Fruit fly (Drosophila melanogaster): ENCODE measurements around the gene CG4709.
A peak's percentile ranks its signal among the peaks of the same experiment; 100 is the strongest.

DNA sequence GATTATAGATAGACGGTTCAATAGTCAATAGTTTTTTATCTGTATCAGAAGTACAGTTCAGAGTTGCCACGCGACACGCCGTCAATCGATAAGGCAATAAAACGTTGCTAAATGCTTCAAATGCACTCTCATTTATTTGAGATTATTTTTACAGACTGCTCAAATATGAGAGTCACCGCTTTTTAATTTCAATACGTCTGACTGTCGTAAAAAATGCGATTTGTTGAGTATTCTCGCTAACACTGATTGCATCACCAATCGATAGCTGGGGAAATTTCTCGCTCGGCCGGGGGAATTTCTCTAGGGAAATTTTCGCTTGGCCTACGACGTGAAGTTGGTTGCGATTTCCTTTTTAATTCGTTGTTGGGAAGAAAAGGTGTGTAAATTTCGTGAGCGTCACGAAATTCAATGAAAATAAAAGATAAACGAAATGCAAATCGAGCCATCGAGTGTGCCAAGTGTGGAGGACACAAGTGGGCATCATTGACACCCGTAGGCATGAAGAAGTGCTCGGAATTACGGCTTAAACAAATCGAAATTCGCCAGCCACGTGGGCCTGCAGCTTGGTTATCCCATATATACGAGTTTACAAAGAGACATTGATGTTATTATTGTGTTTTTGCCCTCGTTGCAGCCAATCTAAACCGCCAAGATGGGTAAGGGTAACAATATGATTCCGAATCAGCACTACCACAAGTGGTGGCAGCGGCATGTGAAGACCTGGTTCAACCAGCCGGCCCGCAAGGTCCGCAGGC lies 13.0 kb downstream of the CG4709 start, which contains the start of the genes Dref and RpL13:
- TF ChIP-seq tai (GFP tag; optimal IDR thresholded peaks at IDR 0.05) (no peak), Mio (GFP tag; optimal IDR thresholded peaks at IDR 0.05) (peak; percentile 43), Hr78 (GFP tag; optimal IDR thresholded peaks at IDR 0.05) (no peak), Abd-B (GFP tag; optimal IDR thresholded peaks at IDR 0.05) (no peak), usp (GFP tag; optimal IDR thresholded peaks at IDR 0.05) (no peak), psq (GFP tag; optimal IDR thresholded peaks at IDR 0.05) (peak; percentile 60), lola (GFP tag; optimal IDR thresholded peaks at IDR 0.05) (no peak), CrebA (GFP tag; optimal IDR thresholded peaks at IDR 0.05; ENCODE audit: borderline replicate concordance) (no peak), jim (GFP tag; optimal IDR thresholded peaks at IDR 0.05) (no peak), pan (optimal IDR thresholded peaks at IDR 0.05) (no peak), Sp1 (GFP tag; optimal IDR thresholded peaks at IDR 0.05) (peak; percentile 93)

All from whole organism, wandering third instar larva.